Fruit fly (Drosophila melanogaster): Measurements from ENCODE around the gene Tl.

The Tl gene

dm6 chr3R:26886283-26886689 is 87.4 kb downstream of the Tl start (continued):
- TF ChIP-seq CG18599 (GFP tag; optimal IDR thresholded peaks at IDR 0.05) (peak; percentile 60), prd (optimal IDR thresholded peaks at IDR 0.05) (no peak), prd (GFP tag; IDR thresholded peaks at IDR 0.05) (peak; percentile 83)

dm6 chr3R:26887155-26887554 is 88.3 kb downstream of the Tl start:
- TF ChIP-seq CG11093 (GFP tag; IDR thresholded peaks at IDR 0.05): no peak
- TF ChIP-seq CG10979 (tag; optimal IDR thresholded peaks at IDR 0.05): no peak
- no peak for TF ChIP-seq CG8765 (GFP tag; IDR thresholded peaks at IDR 0.05)
- no peak for TF ChIP-seq CG4617 (GFP tag; optimal IDR thresholded peaks at IDR 0.05; ENCODE audit: borderline replicate concordance)
- TF ChIP-seq stc (GFP tag; IDR thresholded peaks at IDR 0.05): no peak
- 0 out of 4 replicates have a peak, but pooled peaks have one; percentile 32 for TF ChIP-seq chinmo (GFP tag; IDR thresholded peaks at IDR 0.05; ENCODE audit: partially characterized antibody)
- TF ChIP-seq seq (GFP tag; IDR thresholded peaks at IDR 0.05): no peak
- no peak for TF ChIP-seq HLH54F (GFP tag; optimal IDR thresholded peaks at IDR 0.05)
- no peak for TF ChIP-seq CG11723 (GFP tag; optimal IDR thresholded peaks at IDR 0.05)
- 0 out of 3 replicates have a peak, but pooled peaks have one; percentile 27 for TF ChIP-seq CG14860 (GFP tag; IDR thresholded peaks at IDR 0.05; ENCODE audit: partially characterized antibody)
- TF ChIP-seq CG1233 (GFP tag; optimal IDR thresholded peaks at IDR 0.05): no peak
- TF ChIP-seq Mrtf (GFP tag; IDR thresholded peaks at IDR 0.05): no peak
- TF ChIP-seq CG32772 (GFP tag; IDR thresholded peaks at IDR 0.05): no peak
- TF ChIP-seq Dip2 (GFP tag; IDR thresholded peaks at IDR 0.05): no peak
- TF ChIP-seq psq (GFP tag; optimal IDR thresholded peaks at IDR 0.05): no peak
- TF ChIP-seq CG7786 (GFP tag; optimal IDR thresholded peaks at IDR 0.05): no peak
- 0 out of 2 replicates have a peak, but pooled peaks have one; percentile 26 for TF ChIP-seq Awh (GFP tag; IDR thresholded peaks at IDR 0.05)
- peak in 1 of 2 experiments; percentile 68 for TF ChIP-seq tll (GFP tag; optimal IDR thresholded peaks at IDR 0.05)
- TF ChIP-seq vnd (GFP tag; IDR thresholded peaks at IDR 0.05; ENCODE audit: partially characterized antibody): no peak
- TF ChIP-seq CG18599 (GFP tag; optimal IDR thresholded peaks at IDR 0.05): no peak
- TF ChIP-seq Hmr (GFP tag; optimal IDR thresholded peaks at IDR 0.05): no peak
- TF ChIP-seq cad (GFP tag; optimal IDR thresholded peaks at IDR 0.05): peak; percentile 74
- TF ChIP-seq CG30431 (GFP tag; optimal IDR thresholded peaks at IDR 0.05): no peak
- no peak for TF ChIP-seq Gug (GFP tag; IDR thresholded peaks at IDR 0.05)
- no peak for TF ChIP-seq CG5953 (GFP tag; IDR thresholded peaks at IDR 0.05)
- TF ChIP-seq Usf (GFP tag; optimal IDR thresholded peaks at IDR 0.05): no peak
- TF ChIP-seq ind (GFP tag; optimal IDR thresholded peaks at IDR 0.05): no peak
- no peak for TF ChIP-seq CkIIα-i1 (GFP tag; IDR thresholded peaks at IDR 0.05)
- no peak for TF ChIP-seq dm (GFP tag; optimal IDR thresholded peaks at IDR 0.05)
- TF ChIP-seq gt (GFP tag; IDR thresholded peaks at IDR 0.05): no peak
- TF ChIP-seq Aef1 (GFP tag; IDR thresholded peaks at IDR 0.05): no peak
- TF ChIP-seq CG10147 (GFP tag; optimal IDR thresholded peaks at IDR 0.05): no peak

- no peak for TF ChIP-seq mirr (GFP tag; optimal IDR thresholded peaks at IDR 0.05)
- TF ChIP-seq ash1 (GFP tag; optimal IDR thresholded peaks at IDR 0.05): no peak
- TF ChIP-seq Tbp (GFP tag; optimal IDR thresholded peaks at IDR 0.05): no peak
- no peak for TF ChIP-seq NK7.1 (GFP tag; optimal IDR thresholded peaks at IDR 0.05)
- TF ChIP-seq hkb (optimal IDR thresholded peaks at IDR 0.05): no peak
- peak; percentile 67 for TF ChIP-seq hkb (GFP tag; IDR thresholded peaks at IDR 0.05)
- no peak for TF ChIP-seq GATAe (GFP tag; conservative IDR thresholded peaks at IDR 0.05)
- TF ChIP-seq HmgD (GFP tag; optimal IDR thresholded peaks at IDR 0.05): no peak
- TF ChIP-seq CG5953 (GFP tag; IDR thresholded peaks at IDR 0.05): peak; percentile 47; the same call in 1 of the 2 replicates
- TF ChIP-seq CG31441 (GFP tag; IDR thresholded peaks at IDR 0.05): peak; percentile 56
- no peak for TF ChIP-seq trh (GFP tag; optimal IDR thresholded peaks at IDR 0.05)
- peak; percentile 11 for TF ChIP-seq kay (GFP tag; optimal IDR thresholded peaks at IDR 0.05)
- TF ChIP-seq bowl (GFP tag; IDR thresholded peaks at IDR 0.05): no peak
- TF ChIP-seq CrebB (tag; optimal IDR thresholded peaks at IDR 0.05): peak; percentile 3
- peak; percentile 44; the same call in 1 of the 3 replicates for TF ChIP-seq ci (GFP tag; IDR thresholded peaks at IDR 0.05)
- TF ChIP-seq eyg (GFP tag; optimal IDR thresholded peaks at IDR 0.05): no peak
- peak; percentile 14 for TF ChIP-seq CG18619 (GFP tag; optimal IDR thresholded peaks at IDR 0.05)
- TF ChIP-seq CG14860 (GFP tag; IDR thresholded peaks at IDR 0.05; ENCODE audit: partially characterized antibody): no peak
- TF ChIP-seq CG1024 (GFP tag; IDR thresholded peaks at IDR 0.05): no peak
These were observed 89.4 kb downstream of the Tl start for dm6 chr3R:26888086-26888724.
